Worm (Caenorhabditis elegans): Measurements from ENCODE around the gene F18C5.10.

- no peak for TF ChIP-seq ztf-3 (GFP tag; optimal IDR thresholded peaks at IDR 0.05)
- no peak for TF ChIP-seq unc-62 (GFP tag; optimal IDR thresholded peaks at IDR 0.05)
- TF ChIP-seq xnd-1 (tag; optimal IDR thresholded peaks at IDR 0.05) = no peak
- TF ChIP-seq F57A8.1 (GFP tag; optimal IDR thresholded peaks at IDR 0.05) = no peak
- TF ChIP-seq ets-4 (GFP tag; optimal IDR thresholded peaks at IDR 0.05) = no peak
- TF ChIP-seq ztf-25 (GFP tag; IDR thresholded peaks at IDR 0.05) = no peak
These were observed 29.7 kb downstream of the F18C5.10 start, which contains the start of gene abch-1 for ce11 chrII:6531527-6531926.
